Fruit fly (Drosophila melanogaster) Kc167 (cell line): ENCODE measurements around the gene btsz.

Source experiments
- Myc ChIP-seq: fragments of >200 bp; optimal IDR thresholded peaks from 2 replicates; lab custom pipeline; 2017; ENCODE audit warnings: missing external identifiers
- Sin3A ChIP-seq: fragments of >200 bp; optimal IDR thresholded peaks from 2 replicates; lab custom pipeline; 2018; ENCODE audit warnings: missing external identifiers
- insv ChIP-seq: fragments of >200 bp; optimal IDR thresholded peaks from 3 replicates; lab custom pipeline; 2018; ENCODE audit warnings: missing external identifiers
- psq ChIP-seq: fragments of >200 bp; optimal IDR thresholded peaks from 2 replicates; lab custom pipeline; 2017; ENCODE audit warnings: missing external identifiers

- TF ChIP-seq Myc (lab: Kevin White, UChicago) (no peak), Sin3A (lab: Kevin White, UChicago) (no peak), psq (lab: Kevin White, UChicago) (no peak), insv (lab: Kevin White, UChicago) (no peak)
Observed at dm6 chr3R:14886011-14886534, 10.8 kb upstream of the btsz start, which contains the start of the genes Rrp6, CG33331 and CG33332.
